Worm (Caenorhabditis elegans) whole organism, mixed stage, embryonic: Measurements from ENCODE around the gene dnj-5.

ENCODE experiments used
- ceh-39 ChIP-seq: fragments of 150-350 bp; optimal IDR thresholded peaks from 2 replicates; lab custom pipeline; 2014; ENCODE audit warnings: missing biosample characterization, missing genetic modification characterization
- ceh-83 ChIP-seq: fragments of 200-800 bp; sonication (Bioruptor generic); optimal IDR thresholded peaks from 2 replicates; lab custom pipeline; 2018; ENCODE audit warnings: mild to moderate bottlenecking, missing genetic modification characterization, missing compliant biosample characterization
- ces-1 ChIP-seq: fragments of 150-350 bp; optimal IDR thresholded peaks from 2 replicates; lab custom pipeline; 2014; ENCODE audit warnings: missing biosample characterization, missing genetic modification reagents, missing genetic modification characterization
- elt-1 ChIP-seq: sonication (generic microtip); optimal IDR thresholded peaks from 2 replicates; lab custom pipeline; 2017; ENCODE audit warnings: missing genetic modification characterization, mild to moderate bottlenecking, missing compliant biosample characterization, antibody characterized with exemption, moderate library complexity, borderline replicate concordance; ENCODE audit not compliant: insufficient read depth
- elt-3 ChIP-seq: fragments of 150-350 bp; optimal IDR thresholded peaks from 2 replicates; lab custom pipeline; 2014; ENCODE audit warnings: missing biosample characterization, missing genetic modification characterization
- nhr-12 ChIP-seq: fragments of 150-350 bp; optimal IDR thresholded peaks from 2 replicates; lab custom pipeline; 2014; ENCODE audit warnings: missing biosample characterization, missing genetic modification characterization
- nhr-237 ChIP-seq: fragments of 150-350 bp; optimal IDR thresholded peaks from 2 replicates; lab custom pipeline; 2014; ENCODE audit warnings: missing biosample characterization, missing genetic modification characterization
- nhr-28 ChIP-seq: fragments of 150-350 bp; optimal IDR thresholded peaks from 2 replicates; lab custom pipeline; 2014; ENCODE audit warnings: missing biosample characterization, missing genetic modification characterization
- pha-4 ChIP-seq: fragments of 150-350 bp; optimal IDR thresholded peaks from 2 replicates; lab custom pipeline; 2018; ENCODE audit warnings: missing biosample characterization, missing genetic modification reagents, missing genetic modification characterization
- sem-2 ChIP-seq: fragments of 200-800 bp; sonication (Bioruptor generic); optimal IDR thresholded peaks from 2 replicates; lab custom pipeline; 2018; ENCODE audit warnings: mild to moderate bottlenecking, missing genetic modification characterization, missing compliant biosample characterization
- sptf-1 ChIP-seq: sonication (generic microtip); optimal IDR thresholded peaks from 2 replicates; lab custom pipeline; 2017; ENCODE audit warnings: mild to moderate bottlenecking, missing genetic modification characterization, moderate library complexity, missing compliant biosample characterization
- tbx-8 ChIP-seq: fragments of 200-800 bp; sonication (Bioruptor generic); optimal IDR thresholded peaks from 2 replicates; lab custom pipeline; 2018; ENCODE audit warnings: mild to moderate bottlenecking, missing genetic modification characterization, moderate library complexity, missing compliant biosample characterization
- unc-120 ChIP-seq: sonication (generic microtip); optimal IDR thresholded peaks from 2 replicates; lab custom pipeline; 2017; ENCODE audit warnings: missing genetic modification characterization, missing compliant biosample characterization; ENCODE audit not compliant: poor library complexity, severe bottlenecking
- unc-62 ChIP-seq: fragments of 150-350 bp; optimal IDR thresholded peaks from 2 replicates; lab custom pipeline; 2014; ENCODE audit warnings: missing biosample characterization, missing genetic modification reagents, missing genetic modification characterization

ce11 chrII:6833781-6834339, 24.2 kb downstream of the dnj-5 start:
- no peak for TF ChIP-seq pha-4
- TF ChIP-seq unc-62 (GFP tag; lab: Kevin White, UChicago) = no peak
- TF ChIP-seq tbx-8 (GFP tag; lab: Kevin White, UChicago) = no peak
- no peak for TF ChIP-seq elt-3
- TF ChIP-seq sptf-1 (tag; lab: Kevin White, UChicago) = no peak
- no peak for TF ChIP-seq unc-120 (tag; lab: Kevin White, UChicago)
- TF ChIP-seq ceh-39 (tag; lab: Kevin White, UChicago) = no peak
- no peak for TF ChIP-seq ceh-83 (GFP tag; lab: Kevin White, UChicago)
- TF ChIP-seq nhr-237 = no peak
- no peak for TF ChIP-seq nhr-28
- TF ChIP-seq elt-1 (tag; lab: Kevin White, UChicago) = no peak
- TF ChIP-seq nhr-12 (tag; lab: Kevin White, UChicago) = no peak
- no peak for TF ChIP-seq sem-2 (GFP tag; lab: Kevin White, UChicago)
- TF ChIP-seq ces-1 = no peak
